Fruit fly (Drosophila melanogaster) whole organism, embryonic: ENCODE data around the gene NPF.

ENCODE experiments used
- CG31224 ChIP-seq: fragments of 200-800 bp; sonication (Bioruptor generic); IDR thresholded peaks from 2 replicates; pipeline ENCODE4 v1.3.6; 2022; ENCODE audit warnings: missing biosample characterization, missing genetic modification characterization
- CG4328 ChIP-seq: fragments of 200-800 bp; sonication (Bioruptor generic); optimal IDR thresholded peaks from 3 replicates; lab custom pipeline; 2017; ENCODE audit warnings: missing biosample characterization, missing genetic modification reagents, missing genetic modification characterization
- CG4424 ChIP-seq: fragments of 200-800 bp; sonication (Bioruptor generic); optimal IDR thresholded peaks from 3 replicates; lab custom pipeline; 2016; ENCODE audit warnings: missing biosample characterization, missing genetic modification characterization
- insv ChIP-seq, 2 experiments: fragments of 200-800 bp; sonication (Bioruptor generic); optimal IDR thresholded peaks; 3 replicates each; lab custom pipeline; 2016 to 2018; ENCODE audit warnings: missing biosample characterization in 2 of 2, missing genetic modification characterization in 2 of 2

- TF ChIP-seq CG4328 (no peak), insv (GFP tag; optimal IDR thresholded peaks at IDR 0.05; lab: Kevin White, UChicago) (peak in 1 of 2 experiments; percentile 40), CG31224 (GFP tag; lab: Robert Waterston, UW) (no peak), CG4424 (GFP tag; lab: Kevin White, UChicago) (peak; percentile 39)
These were observed 35.4 kb upstream of the NPF start, which contains the start of gene CG14903 for dm6 chr3R:16573483-16574145.
